Worm (Caenorhabditis elegans): ENCODE data around the gene EEED8.3.

The EEED8.3 gene

ce11 chrII:5426470-5426869 lies 12.4 kb downstream of the EEED8.3 start:
- TF ChIP-seq nhr-85 (tag): peak; percentile 12
- no peak for TF ChIP-seq sptf-1 (tag; optimal IDR thresholded peaks at IDR 0.05)

ce11 chrII:5429522-5430257 lies 15.6 kb downstream of the EEED8.3 start, which contains the start of the genes F07F6.4 and F07F6.2:
TSS of gene F07F6.4 (minus strand) at chrII:5429572.
TSS of gene F07F6.2 (plus strand) at chrII:5430207.
- TF ChIP-seq xbp-1 (tag; optimal IDR thresholded peaks at IDR 0.05) (peak; percentile 68), ztf-4 (tag; optimal IDR thresholded peaks at IDR 0.05) (no peak), F16B12.6 (tag; optimal IDR thresholded peaks at IDR 0.05) (peak; percentile 92), rnt-1 (tag; optimal IDR thresholded peaks at IDR 0.05) (peak; percentile 20), lin-35 (GFP tag; optimal IDR thresholded peaks at IDR 0.05) (peak; percentile 44 to 63), ceh-82 (tag; optimal IDR thresholded peaks at IDR 0.05) (peak in 1 of 3 experiments; percentile 31), pqm-1 (tag; optimal IDR thresholded peaks at IDR 0.05) (no peak), swsn-7 (tag; optimal IDR thresholded peaks at IDR 0.05) (no peak), ceh-8 (GFP tag; optimal IDR thresholded peaks at IDR 0.05) (no peak), nhr-71 (tag; optimal IDR thresholded peaks at IDR 0.05) (peak; percentile 32), mab-9 (GFP tag; IDR thresholded peaks at IDR 0.05) (no peak), grh-1 (GFP tag; IDR thresholded peaks at IDR 0.05) (no peak), alr-1 (tag; optimal IDR thresholded peaks at IDR 0.05; ENCODE audit: borderline replicate concordance) (no peak), unc-130 (tag; optimal IDR thresholded peaks at IDR 0.05) (peak; percentile 53), unc-62 (GFP tag; optimal IDR thresholded peaks at IDR 0.05) (no peak), lsy-2 (tag; optimal IDR thresholded peaks at IDR 0.05) (peak in 1 of 2 experiments; percentile 15), ama-1 (optimal IDR thresholded peaks at IDR 0.05) (no peak), ceh-63 (GFP tag; optimal IDR thresholded peaks at IDR 0.05) (no peak), fkh-8 (tag; optimal IDR thresholded peaks at IDR 0.05) (no peak), aha-1 (tag; optimal IDR thresholded peaks at IDR 0.05) (no peak), efl-1 (optimal IDR thresholded peaks at IDR 0.05) (peak; percentile 40 to 55), efl-1 (GFP tag; optimal IDR thresholded peaks at IDR 0.05 in 1 of 2) (peak; percentile 56 to 89), blmp-1 (tag; optimal IDR thresholded peaks at IDR 0.05) (peak; percentile 34), dpl-1 (GFP tag; optimal IDR thresholded peaks at IDR 0.05) (peak; percentile 30 to 64 (median 42)), nhr-47 (tag; optimal IDR thresholded peaks at IDR 0.05) (peak; percentile 2), skn-1 (tag; optimal IDR thresholded peaks at IDR 0.05) (peak; percentile 19), C04F5.9 (tag; optimal IDR thresholded peaks at IDR 0.05) (no peak), ceh-90 (tag; optimal IDR thresholded peaks at IDR 0.05) (no peak)

DNA sequence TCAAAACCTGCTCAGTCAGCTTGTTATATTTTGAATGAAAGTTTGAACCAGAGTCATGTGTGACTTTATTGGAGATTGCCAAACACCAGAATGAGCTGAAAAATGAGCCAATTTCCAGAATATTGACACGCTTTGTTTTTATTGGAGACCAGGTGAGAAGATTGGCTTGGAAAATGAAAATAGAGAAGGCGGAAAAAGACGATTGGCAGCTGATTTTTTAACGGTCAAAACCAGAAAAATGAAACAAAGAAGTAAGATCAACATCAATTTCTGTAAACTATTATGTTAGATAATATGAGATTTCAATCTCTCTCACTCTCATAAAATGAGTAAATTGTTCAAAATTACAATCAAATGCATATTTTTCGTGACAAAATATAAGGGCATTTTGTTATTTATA lies 19.0 kb downstream of the EEED8.3 start, which contains the start of gene srx-114:
Gene srx-114, minus strand, starts transcription at position 101 of the 400 bp plus-strand sequence.
- TF ChIP-seq lin-14 (GFP tag; optimal IDR thresholded peaks at IDR 0.05) (no peak), aly-2 (tag; optimal IDR thresholded peaks at IDR 0.05) (no peak), skn-1 (tag; optimal IDR thresholded peaks at IDR 0.05) (no peak), sptf-1 (tag; optimal IDR thresholded peaks at IDR 0.05) (no peak), grh-1 (GFP tag; IDR thresholded peaks at IDR 0.05) (no peak), lin-39 (tag; optimal IDR thresholded peaks at IDR 0.05) (no peak), unc-130 (tag; optimal IDR thresholded peaks at IDR 0.05) (no peak), nhr-71 (tag; optimal IDR thresholded peaks at IDR 0.05) (no peak)

- no peak for TF ChIP-seq unc-30 (tag; optimal IDR thresholded peaks at IDR 0.05)
- TF ChIP-seq hpl-2 (GFP tag; optimal IDR thresholded peaks at IDR 0.05): no peak
- no peak for TF ChIP-seq zip-4 (GFP tag; optimal IDR thresholded peaks at IDR 0.05)
- TF ChIP-seq efl-3 (GFP tag; optimal IDR thresholded peaks at IDR 0.05): no peak
- no peak for TF ChIP-seq ceh-8 (GFP tag; optimal IDR thresholded peaks at IDR 0.05)
- no peak for TF ChIP-seq fos-1 (tag; optimal IDR thresholded peaks at IDR 0.05)
- no peak for TF ChIP-seq nhr-28 (tag; optimal IDR thresholded peaks at IDR 0.05)
- no peak for TF ChIP-seq snpc-4 (tag; optimal IDR thresholded peaks at IDR 0.05)
- TF ChIP-seq C34B4.2 (tag; optimal IDR thresholded peaks at IDR 0.05): no peak
- TF ChIP-seq jun-1 (tag; optimal IDR thresholded peaks at IDR 0.05): no peak
- TF ChIP-seq hlh-4 (tag; optimal IDR thresholded peaks at IDR 0.05): no peak
- TF ChIP-seq lin-35 (GFP tag; optimal IDR thresholded peaks at IDR 0.05): no peak
- TF ChIP-seq nhr-19 (GFP tag; conservative IDR thresholded peaks at IDR 0.05): no peak
- no peak for TF ChIP-seq lin-39 (tag; optimal IDR thresholded peaks at IDR 0.05)
- no peak for TF ChIP-seq mab-9 (GFP tag; IDR thresholded peaks at IDR 0.05)
- TF ChIP-seq fkh-10 (GFP tag; optimal IDR thresholded peaks at IDR 0.05): no peak
- TF ChIP-seq swsn-7 (tag; optimal IDR thresholded peaks at IDR 0.05): no peak
- no peak for TF ChIP-seq pax-3 (tag; optimal IDR thresholded peaks at IDR 0.05)
- no peak for TF ChIP-seq unc-86 (tag; optimal IDR thresholded peaks at IDR 0.05)
- no peak for TF ChIP-seq irx-1 (tag; optimal IDR thresholded peaks at IDR 0.05)
Measured at ce11 chrII:5436833-5437232, 22.8 kb downstream of the EEED8.3 start, which contains the start of gene dct-5. TSS of gene dct-5 (minus strand) at chrII:5436933.

All from whole organism, L1 larva.